Fruit fly (Drosophila melanogaster) whole organism, embryonic: ENCODE data around the gene ppk30.
A peak's percentile ranks its signal among the peaks of the same experiment; 100 is the strongest.

Experiments used
- Antp ChIP-seq: fragments of 200-800 bp; sonication (Bioruptor generic); optimal IDR thresholded peaks from 3 replicates; lab custom pipeline; 2016; ENCODE audit warnings: missing biosample characterization, missing genetic modification characterization
- CG10267 ChIP-seq: fragments of 200-800 bp; sonication (Bioruptor generic); optimal IDR thresholded peaks from 2 replicates; lab custom pipeline; 2018; ENCODE audit warnings: missing biosample characterization, mild to moderate bottlenecking, missing genetic modification characterization, moderate library complexity
- CG10274 ChIP-seq: fragments of 200-800 bp; sonication (Bioruptor generic); optimal IDR thresholded peaks from 3 replicates; lab custom pipeline; 2017; ENCODE audit warnings: missing biosample characterization, mild to moderate bottlenecking, missing genetic modification characterization
- CG10654 ChIP-seq: fragments of 200-800 bp; sonication (Bioruptor generic); optimal IDR thresholded peaks from 2 replicates; lab custom pipeline; 2016; ENCODE audit warnings: missing biosample characterization, missing genetic modification characterization
- CG11398 ChIP-seq: fragments of 200-800 bp; sonication (Bioruptor generic); optimal IDR thresholded peaks from 2 replicates; lab custom pipeline; 2016; ENCODE audit warnings: missing biosample characterization, missing genetic modification characterization
- CG12744 ChIP-seq: fragments of 200-800 bp; sonication (Bioruptor generic); optimal IDR thresholded peaks from 2 replicates; lab custom pipeline; 2016; ENCODE audit warnings: missing biosample characterization, missing genetic modification characterization
- CG14667 ChIP-seq: fragments of 200-800 bp; sonication (Bioruptor generic); IDR thresholded peaks from 2 replicates; pipeline ENCODE4 v1.3.6; 2022; ENCODE audit warnings: missing biosample characterization, missing genetic modification characterization
- CG15011 ChIP-seq: fragments of 200-800 bp; sonication (Bioruptor generic); optimal IDR thresholded peaks from 3 replicates; lab custom pipeline; 2018; ENCODE audit warnings: missing biosample characterization, mild to moderate bottlenecking, missing genetic modification characterization
- CG1647 ChIP-seq: fragments of 200-800 bp; sonication (Bioruptor generic); optimal IDR thresholded peaks from 3 replicates; lab custom pipeline; 2016; ENCODE audit warnings: missing biosample characterization, missing genetic modification characterization
- CG18619 ChIP-seq: fragments of 200-800 bp; sonication (Bioruptor generic); optimal IDR thresholded peaks from 3 replicates; lab custom pipeline; 2017; ENCODE audit warnings: missing biosample characterization, mild to moderate bottlenecking, missing genetic modification characterization
- CG30020 ChIP-seq: fragments of 200-800 bp; optimal IDR thresholded peaks from 2 replicates; lab custom pipeline; 2019; ENCODE audit warnings: missing biosample characterization, mild to moderate bottlenecking, missing genetic modification characterization, moderate library complexity
- CG6272 ChIP-seq: fragments of 200-800 bp; sonication (Bioruptor generic); IDR thresholded peaks from 2 replicates; pipeline ENCODE4 v1.3.6; 2022; ENCODE audit warnings: missing biosample characterization, missing genetic modification characterization
- CG6683 ChIP-seq: fragments of 200-800 bp; sonication (Bioruptor generic); optimal IDR thresholded peaks from 2 replicates; lab custom pipeline; 2017; ENCODE audit warnings: missing biosample characterization, mild to moderate bottlenecking, missing genetic modification characterization, missing genetic modification reagents
- CG7963 ChIP-seq: fragments of 200-800 bp; sonication (Bioruptor generic); IDR thresholded peaks from 3 replicates; pipeline ENCODE4 v1.3.6; 2022; ENCODE audit warnings: missing biosample characterization, missing genetic modification characterization; ENCODE audit not compliant: partially characterized antibody
- CG8944 ChIP-seq: fragments of 200-800 bp; sonication (Bioruptor generic); optimal IDR thresholded peaks from 3 replicates; lab custom pipeline; 2016; ENCODE audit warnings: missing biosample characterization, missing genetic modification characterization
- Chrac-16 ChIP-seq: fragments of 200-800 bp; sonication (Bioruptor generic); optimal IDR thresholded peaks from 3 replicates; lab custom pipeline; 2016; ENCODE audit warnings: missing biosample characterization, missing genetic modification characterization
- Fer3 ChIP-seq: fragments of 200-800 bp; sonication (Bioruptor generic); optimal IDR thresholded peaks from 2 replicates; lab custom pipeline; 2018; ENCODE audit warnings: missing biosample characterization, mild to moderate bottlenecking, missing genetic modification characterization, moderate library complexity
- HHEX ChIP-seq: fragments of 200-800 bp; sonication (Bioruptor generic); optimal IDR thresholded peaks from 3 replicates; lab custom pipeline; 2017; ENCODE audit warnings: missing biosample characterization, mild to moderate bottlenecking, missing genetic modification characterization, missing genetic modification reagents
- HmgD ChIP-seq: fragments of 200-800 bp; sonication (Bioruptor generic); optimal IDR thresholded peaks from 3 replicates; lab custom pipeline; 2016; ENCODE audit warnings: missing biosample characterization, missing genetic modification characterization
- Hr51 ChIP-seq, 2 experiments: fragments of 200-800 bp; sonication (Bioruptor generic); optimal IDR thresholded peaks; 2 replicates in 1 of 2; 3 replicates in 1 of 2; lab custom pipeline; 2016 to 2018; ENCODE audit warnings: missing biosample characterization in 2 of 2, missing genetic modification characterization in 2 of 2, mild to moderate bottlenecking in 1 of 2, moderate library complexity in 1 of 2
- Hr78 ChIP-seq, 2 experiments: fragments of 200-800 bp in 1 of 2; fragments of >200 bp in 1 of 2; sonication (Bioruptor generic) in 1 of 2; optimal IDR thresholded peaks; 2 replicates each; lab custom pipeline; 2017 to 2019; ENCODE audit warnings: missing biosample characterization in 2 of 2, missing genetic modification characterization in 2 of 2, mild to moderate bottlenecking in 1 of 2, moderate library complexity in 1 of 2
- Lhr ChIP-seq: fragments of 200-800 bp; sonication (Bioruptor generic); optimal IDR thresholded peaks from 3 replicates; lab custom pipeline; 2017; ENCODE audit warnings: mild to moderate bottlenecking, missing biosample characterization, missing genetic modification reagents, missing genetic modification characterization
- Lim3 ChIP-seq: fragments of 200-800 bp; sonication (Bioruptor generic); IDR thresholded peaks from 2 replicates; pipeline ENCODE4 v1.3.6; 2022; ENCODE audit warnings: missing biosample characterization, missing genetic modification characterization
- MBD-R2 ChIP-seq: fragments of 200-800 bp; sonication (Bioruptor generic); IDR thresholded peaks from 2 replicates; pipeline ENCODE4 v1.3.6; 2022; ENCODE audit warnings: missing biosample characterization, missing genetic modification characterization
- Neu2 ChIP-seq: fragments of 200-800 bp; sonication (Bioruptor generic); optimal IDR thresholded peaks from 3 replicates; lab custom pipeline; 2016; ENCODE audit warnings: missing biosample characterization, missing genetic modification characterization, borderline replicate concordance
- NfI ChIP-seq: fragments of 200-800 bp; sonication (Bioruptor generic); optimal IDR thresholded peaks from 3 replicates; lab custom pipeline; 2018; ENCODE audit warnings: missing biosample characterization, mild to moderate bottlenecking, missing genetic modification characterization, moderate library complexity
- Sin3A ChIP-seq: fragments of >200 bp; optimal IDR thresholded peaks from 2 replicates; lab custom pipeline; 2018
- Spps ChIP-seq: fragments of 200-800 bp; sonication (Bioruptor generic); optimal IDR thresholded peaks from 2 replicates; lab custom pipeline; 2018; ENCODE audit warnings: missing biosample characterization, mild to moderate bottlenecking, missing genetic modification characterization
- TFAM ChIP-seq: fragments of 200-800 bp; sonication (Bioruptor generic); optimal IDR thresholded peaks from 2 replicates; lab custom pipeline; 2017; ENCODE audit warnings: missing biosample characterization, missing genetic modification characterization, inconsistent platforms
- Trl ChIP-seq, 3 experiments: fragments of >200 bp in 2 of 3; fragments of 200-800 bp in 1 of 3; sonication (Bioruptor generic) in 1 of 3; optimal IDR thresholded peaks; 2 replicates in 1 of 3; 3 replicates in 2 of 3; lab custom pipeline; 2016 to 2017; ENCODE audit warnings: missing biosample characterization in 1 of 3, missing genetic modification characterization in 1 of 3
- Xrp1 ChIP-seq: fragments of 200-800 bp; sonication (Bioruptor generic); IDR thresholded peaks from 2 replicates; pipeline ENCODE4 v1.3.6; 2022; ENCODE audit warnings: missing biosample characterization, missing genetic modification characterization
- bab2 ChIP-seq: fragments of 200-800 bp; sonication (Bioruptor generic); optimal IDR thresholded peaks from 2 replicates; lab custom pipeline; 2016; ENCODE audit warnings: missing biosample characterization, missing genetic modification characterization
- bowl ChIP-seq: fragments of 200-800 bp; sonication (Bioruptor generic); IDR thresholded peaks from 2 replicates; pipeline ENCODE4 v1.3.6; 2022; ENCODE audit warnings: missing biosample characterization, missing genetic modification characterization
- cad ChIP-seq: fragments of >200 bp; optimal IDR thresholded peaks from 2 replicates; lab custom pipeline; 2017; ENCODE audit warnings: missing biosample characterization, missing genetic modification characterization
- chinmo ChIP-seq: fragments of 200-800 bp; sonication (Bioruptor generic); IDR thresholded peaks from 4 replicates; pipeline ENCODE4 v1.3.6; 2022; ENCODE audit warnings: missing biosample characterization, missing genetic modification characterization; ENCODE audit not compliant: partially characterized antibody
- da ChIP-seq: fragments of 200-800 bp; sonication (Bioruptor generic); optimal IDR thresholded peaks from 2 replicates; lab custom pipeline; 2016; ENCODE audit warnings: missing biosample characterization, missing genetic modification characterization
- dmrt11E ChIP-seq: fragments of 200-800 bp; sonication (Bioruptor generic); optimal IDR thresholded peaks from 3 replicates; lab custom pipeline; 2018; ENCODE audit warnings: missing biosample characterization, mild to moderate bottlenecking, missing genetic modification characterization, moderate library complexity
- dmrt99B ChIP-seq: fragments of 200-800 bp; sonication (Bioruptor generic); optimal IDR thresholded peaks from 2 replicates; lab custom pipeline; 2018; ENCODE audit warnings: missing biosample characterization, mild to moderate bottlenecking, missing genetic modification characterization, moderate library complexity
- dpn ChIP-seq, 2 experiments: fragments of 200-800 bp; sonication (Bioruptor generic); optimal IDR thresholded peaks; 3 replicates each; lab custom pipeline; 2016; ENCODE audit warnings: missing biosample characterization in 2 of 2, missing genetic modification characterization in 2 of 2
- eyg ChIP-seq: fragments of 200-800 bp; sonication (Bioruptor generic); optimal IDR thresholded peaks from 3 replicates; lab custom pipeline; 2016; ENCODE audit warnings: missing biosample characterization, missing genetic modification characterization
- fd96Cb ChIP-seq: fragments of 200-800 bp; sonication (Bioruptor generic); optimal IDR thresholded peaks from 2 replicates; lab custom pipeline; 2018; ENCODE audit warnings: missing biosample characterization, mild to moderate bottlenecking, missing genetic modification characterization, moderate library complexity
- gcm ChIP-seq: fragments of 200-800 bp; sonication (Bioruptor generic); optimal IDR thresholded peaks from 2 replicates; lab custom pipeline; 2019; ENCODE audit warnings: missing biosample characterization, mild to moderate bottlenecking, missing genetic modification characterization, moderate library complexity
- hb ChIP-seq: fragments of 200-800 bp; sonication (Bioruptor generic); IDR thresholded peaks from 3 replicates; pipeline ENCODE4 v1.3.6; 2022; ENCODE audit warnings: missing biosample characterization, missing genetic modification characterization; ENCODE audit not compliant: partially characterized antibody
- jumu ChIP-seq: fragments of 200-800 bp; sonication (Bioruptor generic); optimal IDR thresholded peaks from 3 replicates; lab custom pipeline; 2016; ENCODE audit warnings: missing biosample characterization, missing genetic modification characterization
- phol ChIP-seq: fragments of 200-800 bp; sonication (Bioruptor generic); optimal IDR thresholded peaks from 3 replicates; lab custom pipeline; 2018; ENCODE audit warnings: missing biosample characterization, mild to moderate bottlenecking, missing genetic modification characterization, moderate library complexity
- rib ChIP-seq: fragments of 200-800 bp; sonication (Bioruptor generic); IDR thresholded peaks from 2 replicates; pipeline ENCODE4 v1.3.6; 2022; ENCODE audit warnings: missing biosample characterization, missing genetic modification characterization
- row ChIP-seq: fragments of 200-800 bp; sonication (Bioruptor generic); IDR thresholded peaks from 3 replicates; pipeline ENCODE4 v1.3.6; 2022; ENCODE audit warnings: missing biosample characterization, missing genetic modification characterization
- schlank ChIP-seq: fragments of 200-800 bp; sonication (Bioruptor generic); optimal IDR thresholded peaks from 2 replicates; lab custom pipeline; 2018; ENCODE audit warnings: missing biosample characterization, mild to moderate bottlenecking, missing genetic modification characterization
- tio ChIP-seq: fragments of 200-800 bp; sonication (Bioruptor generic); optimal IDR thresholded peaks from 2 replicates; lab custom pipeline; 2017; ENCODE audit warnings: missing biosample characterization, missing genetic modification characterization, inconsistent platforms
- unpg ChIP-seq: fragments of 200-800 bp; sonication (Bioruptor generic); optimal IDR thresholded peaks from 3 replicates; lab custom pipeline; 2018; ENCODE audit warnings: missing biosample characterization, mild to moderate bottlenecking, missing genetic modification characterization, moderate library complexity
- zfh2 ChIP-seq: fragments of 200-800 bp; sonication (Bioruptor generic); optimal IDR thresholded peaks from 2 replicates; lab custom pipeline; 2016; ENCODE audit warnings: missing biosample characterization, missing genetic modification characterization

Gene ppk30

dm6 chr3R:29699220-29699619 is 30.3 kb downstream of the ppk30 start (continued):
- TF ChIP-seq Trl (optimal IDR thresholded peaks at IDR 0.05; lab: Kevin White, UChicago) (no peak), Trl (GFP tag; optimal IDR thresholded peaks at IDR 0.05; lab: Kevin White, UChicago) (peak; percentile 51), da (GFP tag; lab: Kevin White, UChicago) (no peak), rib (no peak), CG10654 (GFP tag; lab: Kevin White, UChicago) (no peak), Lhr (GFP tag; lab: Kevin White, UChicago) (no peak), CG14667 (GFP tag; lab: Robert Waterston, UW) (no peak), Hr51 (GFP tag; optimal IDR thresholded peaks at IDR 0.05; lab: Kevin White, UChicago) (no peak), fd96Cb (tag; lab: Kevin White, UChicago) (no peak), HHEX (GFP tag; lab: Kevin White, UChicago) (no peak), eyg (GFP tag; lab: Kevin White, UChicago) (peak; percentile 10), Xrp1 (peak; percentile 84), dmrt99B (peak; percentile 62), bowl (GFP tag; lab: Robert Waterston, UW) (no peak), CG7963 (GFP tag; lab: Robert Waterston, UW) (no peak), CG30020 (tag; lab: Kevin White, UChicago) (no peak), CG15011 (no peak), hb (GFP tag; lab: Robert Waterston, UW) (no peak), CG1647 (no peak), CG6272 (GFP tag; lab: Robert Waterston, UW) (peak; percentile 39; the same call in 1 of the 2 replicates), schlank (tag; lab: Kevin White, UChicago) (no peak), MBD-R2 (GFP tag; lab: Robert Waterston, UW) (no peak), phol (no peak), Fer3 (tag; lab: Kevin White, UChicago) (no peak), chinmo (GFP tag; lab: Robert Waterston, UW) (no peak), CG10274 (GFP tag; lab: Kevin White, UChicago) (no peak), TFAM (GFP tag; lab: Kevin White, UChicago) (no peak), Chrac-16 (GFP tag; lab: Kevin White, UChicago) (no peak), Neu2 (GFP tag; lab: Kevin White, UChicago) (no peak), dpn (GFP tag; optimal IDR thresholded peaks at IDR 0.05; lab: Kevin White, UChicago) (peak in 1 of 2 experiments; percentile 28), Lim3 (GFP tag; lab: Robert Waterston, UW) (no peak), Antp (GFP tag; lab: Kevin White, UChicago) (peak; percentile 59), CG6683 (GFP tag; lab: Kevin White, UChicago) (no peak), dmrt11E (tag; lab: Kevin White, UChicago) (peak; percentile 37), tio (GFP tag; lab: Kevin White, UChicago) (no peak), unpg (GFP tag; lab: Kevin White, UChicago) (peak; percentile 67), CG8944 (GFP tag; lab: Kevin White, UChicago) (no peak), Hr78 (GFP tag; optimal IDR thresholded peaks at IDR 0.05; lab: Kevin White, UChicago) (peak in 1 of 2 experiments; percentile 41), Spps (no peak), bab2 (peak; percentile 37), jumu (GFP tag; lab: Kevin White, UChicago) (peak; percentile 46), HmgD (GFP tag; lab: Kevin White, UChicago) (no peak), CG10267 (tag; lab: Kevin White, UChicago) (no peak), CG12744 (GFP tag; lab: Kevin White, UChicago) (no peak), cad (no peak), NfI (GFP tag; lab: Kevin White, UChicago) (no peak), gcm (peak; percentile 4), CG11398 (GFP tag; lab: Kevin White, UChicago) (no peak), Sin3A (no peak), row (peak; percentile 43; the same call in 2 of the 3 replicates), zfh2 (GFP tag; lab: Kevin White, UChicago) (no peak), CG18619 (GFP tag; lab: Kevin White, UChicago) (no peak)
